Worm (Caenorhabditis elegans) whole organism, L2 larva: ENCODE measurements around the gene C06E1.7.

Experiments used
- C34F6.9 ChIP-seq: fragments of 150-350 bp; optimal IDR thresholded peaks from 2 replicates; lab custom pipeline; 2014; ENCODE audit warnings: missing biosample characterization, missing genetic modification characterization
- F13H6.1 ChIP-seq: sonication (generic microtip); optimal IDR thresholded peaks from 2 replicates; lab custom pipeline; 2016; ENCODE audit warnings: missing genetic modification characterization, missing compliant biosample characterization
- R02D3.7 ChIP-seq: fragments of 150-350 bp; optimal IDR thresholded peaks from 2 replicates; lab custom pipeline; 2014; ENCODE audit warnings: missing biosample characterization, missing genetic modification characterization
- Y55F3AM.14 ChIP-seq: fragments of 200-800 bp; sonication (Bioruptor generic); optimal IDR thresholded peaks from 2 replicates; lab custom pipeline; 2018; ENCODE audit warnings: mild to moderate bottlenecking, missing genetic modification characterization, missing compliant biosample characterization
- ZK546.5 ChIP-seq: sonication (generic microtip); optimal IDR thresholded peaks from 2 replicates; lab custom pipeline; 2017; ENCODE audit warnings: missing biosample characterization, missing genetic modification characterization
- alr-1 ChIP-seq: fragments of 150-350 bp; optimal IDR thresholded peaks from 2 replicates; lab custom pipeline; 2014; ENCODE audit warnings: missing biosample characterization, missing genetic modification characterization
- aly-2 ChIP-seq: fragments of 150-350 bp; optimal IDR thresholded peaks from 2 replicates; lab custom pipeline; 2014; ENCODE audit warnings: missing biosample characterization, missing genetic modification characterization
- ama-1 ChIP-seq: fragments of 150-350 bp; optimal IDR thresholded peaks from 2 replicates; lab custom pipeline; 2018; ENCODE audit warnings: inconsistent platforms
- blmp-1 ChIP-seq: sonication (generic microtip); optimal IDR thresholded peaks from 2 replicates; lab custom pipeline; 2017; ENCODE audit warnings: missing genetic modification characterization, mild to moderate bottlenecking, missing compliant biosample characterization, antibody characterized with exemption, moderate library complexity; ENCODE audit not compliant: insufficient read depth
- ceh-16 ChIP-seq: fragments of 150-350 bp; optimal IDR thresholded peaks from 2 replicates; lab custom pipeline; 2014; ENCODE audit warnings: missing biosample characterization, missing genetic modification characterization
- ceh-82 ChIP-seq: fragments of 150-350 bp; optimal IDR thresholded peaks from 2 replicates; lab custom pipeline; 2014; ENCODE audit warnings: missing biosample characterization, missing genetic modification characterization
- crh-2 ChIP-seq: sonication (generic microtip); optimal IDR thresholded peaks from 2 replicates; lab custom pipeline; 2017; ENCODE audit warnings: missing biosample characterization, missing genetic modification characterization
- dmd-4 ChIP-seq: sonication (generic microtip); optimal IDR thresholded peaks from 2 replicates; lab custom pipeline; 2017; ENCODE audit warnings: missing biosample characterization, missing genetic modification characterization
- egl-27 ChIP-seq: sonication (generic microtip); optimal IDR thresholded peaks from 3 replicates; lab custom pipeline; 2017; ENCODE audit warnings: missing biosample characterization, missing genetic modification reagents, missing genetic modification characterization
- elt-1 ChIP-seq: fragments of 150-350 bp; optimal IDR thresholded peaks from 2 replicates; lab custom pipeline; 2014; ENCODE audit warnings: missing biosample characterization, missing genetic modification characterization
- elt-3 ChIP-seq: sonication (generic microtip); optimal IDR thresholded peaks from 2 replicates; lab custom pipeline; 2017; ENCODE audit warnings: missing biosample characterization, missing genetic modification characterization
- fos-1 ChIP-seq: fragments of 150-350 bp; optimal IDR thresholded peaks from 2 replicates; lab custom pipeline; 2014; ENCODE audit warnings: missing biosample characterization, missing genetic modification characterization
- lin-11 ChIP-seq: fragments of 150-350 bp; sonication (generic microtip); optimal IDR thresholded peaks from 2 replicates; lab custom pipeline; 2014; ENCODE audit warnings: missing biosample characterization, missing genetic modification characterization, inconsistent platforms, mixed read lengths
- lin-13 ChIP-seq: fragments of 150-350 bp; optimal IDR thresholded peaks from 2 replicates; lab custom pipeline; 2014; ENCODE audit warnings: missing biosample characterization, missing genetic modification reagents, missing genetic modification characterization
- lin-39 ChIP-seq: fragments of 150-350 bp; optimal IDR thresholded peaks from 2 replicates; lab custom pipeline; 2014; ENCODE audit warnings: missing biosample characterization, missing genetic modification reagents, missing genetic modification characterization
- lsy-2 ChIP-seq, 2 experiments: fragments of 150-350 bp in 1 of 2; sonication (generic microtip) in 1 of 2; optimal IDR thresholded peaks; 2 replicates each; lab custom pipeline; 2014 to 2017; ENCODE audit warnings: missing biosample characterization in 2 of 2, missing genetic modification characterization in 2 of 2
- mab-5 ChIP-seq: fragments of 150-350 bp; optimal IDR thresholded peaks from 2 replicates; lab custom pipeline; 2014; ENCODE audit warnings: missing biosample characterization, missing genetic modification characterization
- mbf-1 ChIP-seq: sonication (generic microtip); optimal IDR thresholded peaks from 2 replicates; lab custom pipeline; 2017; ENCODE audit warnings: missing biosample characterization, missing genetic modification characterization
- mdl-1 ChIP-seq, 2 experiments: fragments of 150-350 bp in 1 of 2; sonication (generic microtip) in 1 of 2; optimal IDR thresholded peaks; 2 replicates each; lab custom pipeline; 2017; ENCODE audit warnings: missing biosample characterization in 2 of 2, missing genetic modification characterization in 2 of 2
- nhr-10 ChIP-seq: sonication (generic microtip); optimal IDR thresholded peaks from 2 replicates; lab custom pipeline; 2017; ENCODE audit warnings: missing biosample characterization, missing genetic modification characterization
- nhr-11 ChIP-seq: fragments of 150-350 bp; optimal IDR thresholded peaks from 2 replicates; lab custom pipeline; 2014; ENCODE audit warnings: missing biosample characterization, missing genetic modification characterization
- nhr-12 ChIP-seq: fragments of 150-350 bp; optimal IDR thresholded peaks from 2 replicates; lab custom pipeline; 2014; ENCODE audit warnings: missing biosample characterization, missing genetic modification characterization
- nhr-129 ChIP-seq: fragments of 150-350 bp; optimal IDR thresholded peaks from 2 replicates; lab custom pipeline; 2014; ENCODE audit warnings: missing biosample characterization, missing genetic modification characterization
- nhr-21 ChIP-seq: fragments of 150-350 bp; optimal IDR thresholded peaks from 2 replicates; lab custom pipeline; 2014; ENCODE audit warnings: missing biosample characterization, missing genetic modification characterization
- nhr-23 ChIP-seq: fragments of 150-350 bp; optimal IDR thresholded peaks from 2 replicates; lab custom pipeline; 2014; ENCODE audit warnings: missing biosample characterization, missing genetic modification reagents, missing genetic modification characterization
- nhr-237 ChIP-seq: fragments of 150-350 bp; optimal IDR thresholded peaks from 2 replicates; lab custom pipeline; 2014; ENCODE audit warnings: missing biosample characterization, missing genetic modification characterization
- nhr-25 ChIP-seq: fragments of 150-350 bp; sonication (generic microtip); optimal IDR thresholded peaks from 3 replicates; lab custom pipeline; 2014; ENCODE audit warnings: missing biosample characterization, missing genetic modification characterization
- nhr-6 ChIP-seq: fragments of 150-350 bp; optimal IDR thresholded peaks from 2 replicates; lab custom pipeline; 2014; ENCODE audit warnings: missing biosample characterization, missing genetic modification characterization
- nhr-77 ChIP-seq: fragments of 150-350 bp; optimal IDR thresholded peaks from 2 replicates; lab custom pipeline; 2014; ENCODE audit warnings: missing biosample characterization, missing genetic modification characterization
- peb-1 ChIP-seq: fragments of 150-350 bp; optimal IDR thresholded peaks from 2 replicates; lab custom pipeline; 2014; ENCODE audit warnings: missing biosample characterization, missing genetic modification characterization
- sem-4 ChIP-seq: fragments of 150-350 bp; optimal IDR thresholded peaks from 2 replicates; lab custom pipeline; 2014; ENCODE audit warnings: missing biosample characterization, missing genetic modification reagents, missing genetic modification characterization
- skn-1 ChIP-seq: sonication (generic microtip); optimal IDR thresholded peaks from 2 replicates; lab custom pipeline; 2017; ENCODE audit warnings: missing biosample characterization, missing genetic modification characterization
- sma-3 ChIP-seq: sonication (generic microtip); optimal IDR thresholded peaks from 2 replicates; lab custom pipeline; 2016; ENCODE audit warnings: missing genetic modification reagents, missing genetic modification characterization, missing compliant biosample characterization
- sma-9 ChIP-seq, 2 experiments: fragments of 150-350 bp in 1 of 2; sonication (generic microtip) in 1 of 2; optimal IDR thresholded peaks; 2 replicates each; lab custom pipeline; 2014 to 2016; ENCODE audit warnings: missing genetic modification characterization in 2 of 2, mild to moderate bottlenecking in 1 of 2, missing biosample characterization in 1 of 2, missing compliant biosample characterization in 1 of 2, missing genetic modification reagents in 1 of 2, moderate library complexity in 1 of 2
- snpc-4 ChIP-seq: fragments of 150-350 bp; optimal IDR thresholded peaks from 2 replicates; lab custom pipeline; 2014; ENCODE audit warnings: missing biosample characterization, missing genetic modification characterization
- unc-39 ChIP-seq: fragments of 150-350 bp; optimal IDR thresholded peaks from 2 replicates; lab custom pipeline; 2014; ENCODE audit warnings: missing biosample characterization, missing genetic modification characterization
- unc-55 ChIP-seq: fragments of 150-350 bp; sonication (generic microtip); optimal IDR thresholded peaks from 3 replicates; lab custom pipeline; 2014; ENCODE audit warnings: missing biosample characterization, missing genetic modification reagents, missing genetic modification characterization
- zag-1 ChIP-seq: fragments of 150-350 bp; optimal IDR thresholded peaks from 2 replicates; lab custom pipeline; 2014; ENCODE audit warnings: missing biosample characterization, missing genetic modification characterization
- ztf-1 ChIP-seq: fragments of 200-800 bp; sonication (Bioruptor generic); conservative IDR thresholded peaks from 2 replicates; pipeline ENCODE4 v1.3.6; 2022; ENCODE audit warnings: missing genetic modification characterization, missing compliant biosample characterization
- ztf-11 ChIP-seq: sonication (generic microtip); optimal IDR thresholded peaks from 2 replicates; lab custom pipeline; 2017; ENCODE audit warnings: missing biosample characterization, missing genetic modification characterization
- ztf-4 ChIP-seq: fragments of 150-350 bp; optimal IDR thresholded peaks from 2 replicates; lab custom pipeline; 2014; ENCODE audit warnings: missing biosample characterization, missing genetic modification characterization

Gene C06E1.7

ce11 chrIII:8556836-8557385 lies 36.6 kb downstream of the C06E1.7 start, which contains the start of gene C02D5.2 (continued):
- no peak for TF ChIP-seq nhr-21
- TF ChIP-seq, all 48 proteins: peak for 10

ce11 chrIII:8555682-8556081 lies 37.8 kb downstream of the C06E1.7 start:
- TF ChIP-seq lin-39 (tag; lab: Kevin White, UChicago): no peak
- TF ChIP-seq nhr-21: no peak
- no peak for TF ChIP-seq nhr-25 (tag; lab: Kevin White, UChicago)
- no peak for TF ChIP-seq nhr-77 (tag; lab: Kevin White, UChicago)
- no peak for TF ChIP-seq lin-13
- TF ChIP-seq blmp-1 (tag; lab: Kevin White, UChicago): peak; percentile 74
- TF ChIP-seq ztf-11 (tag; lab: Kevin White, UChicago): no peak

- no peak for TF ChIP-seq snpc-4 (tag; lab: Kevin White, UChicago)
- TF ChIP-seq ztf-4 (tag; lab: Kevin White, UChicago): no peak
- no peak for TF ChIP-seq ztf-1 (GFP tag; lab: Robert Waterston, UW)
- no peak for TF ChIP-seq nhr-21
- TF ChIP-seq fos-1: no peak
- TF ChIP-seq nhr-12 (tag; lab: Kevin White, UChicago): no peak
- no peak for TF ChIP-seq crh-2 (tag; lab: Kevin White, UChicago)
- no peak for TF ChIP-seq mbf-1 (tag; lab: Kevin White, UChicago)
Measured at ce11 chrIII:8554472-8554871, 39.0 kb downstream of the C06E1.7 start, which contains the start of gene gsto-2. Gene gsto-2 (plus strand): TSS chrIII:8554772.

- no peak for TF ChIP-seq F13H6.1 (tag; lab: Kevin White, UChicago)
- TF ChIP-seq lsy-2 (tag; optimal IDR thresholded peaks at IDR 0.05; lab: Kevin White, UChicago): no peak
- no peak for TF ChIP-seq sma-3 (GFP tag; lab: Kevin White, UChicago)
- TF ChIP-seq nhr-25 (tag; lab: Kevin White, UChicago): no peak
- TF ChIP-seq nhr-237 (tag; lab: Kevin White, UChicago): no peak
- peak; percentile 99 for TF ChIP-seq skn-1 (tag; lab: Kevin White, UChicago)
- TF ChIP-seq sma-9 (GFP tag; optimal IDR thresholded peaks at IDR 0.05; lab: Kevin White, UChicago): peak; percentile 53
- TF ChIP-seq sma-9 (tag; optimal IDR thresholded peaks at IDR 0.05; lab: Kevin White, UChicago): no peak
- TF ChIP-seq fos-1: peak; percentile 40
- TF ChIP-seq peb-1: no peak
- TF ChIP-seq sem-4 (tag; lab: Kevin White, UChicago): no peak
- no peak for TF ChIP-seq R02D3.7 (tag; lab: Kevin White, UChicago)
- TF ChIP-seq lin-11 (tag; lab: Kevin White, UChicago): no peak
- TF ChIP-seq nhr-10: no peak
- TF ChIP-seq dmd-4 (tag; lab: Kevin White, UChicago): no peak
- no peak for TF ChIP-seq nhr-12 (tag; lab: Kevin White, UChicago)
- TF ChIP-seq crh-2 (tag; lab: Kevin White, UChicago): no peak
- peak; percentile 21 for TF ChIP-seq unc-55 (GFP tag; lab: Kevin White, UChicago)
- no peak for TF ChIP-seq mdl-1 (tag; optimal IDR thresholded peaks at IDR 0.05; lab: Kevin White, UChicago)
- TF ChIP-seq ama-1 (lab: Kevin White, UChicago): no peak
- TF ChIP-seq snpc-4 (tag; lab: Kevin White, UChicago): no peak
- no peak for TF ChIP-seq lin-13
- no peak for TF ChIP-seq ZK546.5
- no peak for TF ChIP-seq elt-1 (tag; lab: Kevin White, UChicago)
- TF ChIP-seq nhr-11: no peak
- no peak for TF ChIP-seq egl-27 (tag; lab: Kevin White, UChicago)
- no peak for TF ChIP-seq lin-39 (tag; lab: Kevin White, UChicago)
- TF ChIP-seq ceh-82 (tag; lab: Kevin White, UChicago): no peak
- TF ChIP-seq ztf-4 (tag; lab: Kevin White, UChicago): no peak
- TF ChIP-seq aly-2 (tag; lab: Kevin White, UChicago): no peak
- TF ChIP-seq ztf-1 (GFP tag; lab: Robert Waterston, UW): no peak
- TF ChIP-seq nhr-129 (tag; lab: Kevin White, UChicago): peak; percentile 22
- TF ChIP-seq Y55F3AM.14 (GFP tag; lab: Kevin White, UChicago): no peak
- TF ChIP-seq ztf-11 (tag; lab: Kevin White, UChicago): no peak
- TF ChIP-seq alr-1 (tag; lab: Kevin White, UChicago): no peak
- peak; percentile 30 for TF ChIP-seq C34F6.9 (tag; lab: Kevin White, UChicago)
- no peak for TF ChIP-seq zag-1 (tag; lab: Kevin White, UChicago)
- TF ChIP-seq mbf-1 (tag; lab: Kevin White, UChicago): no peak
- TF ChIP-seq nhr-77 (tag; lab: Kevin White, UChicago): no peak
- TF ChIP-seq nhr-6 (tag; lab: Kevin White, UChicago): no peak
- TF ChIP-seq nhr-21: no peak
- no peak for TF ChIP-seq blmp-1 (tag; lab: Kevin White, UChicago)
- no peak for TF ChIP-seq elt-3 (tag; lab: Kevin White, UChicago)
- TF ChIP-seq nhr-23: no peak
- TF ChIP-seq mab-5 (tag; lab: Kevin White, UChicago): no peak
- TF ChIP-seq ceh-16: no peak
- TF ChIP-seq unc-39 (tag; lab: Kevin White, UChicago): no peak
Measured at ce11 chrIII:8552125-8552524, 41.4 kb downstream of the C06E1.7 start, which contains the start of gene C02D5.4. Gene C02D5.4 (plus strand): TSS chrIII:8552165.
